Fruit fly (Drosophila melanogaster) whole organism, embryonic: ENCODE results near the gene CG33299.

Experiments
- Abd-B ChIP-seq: fragments of 200-800 bp; sonication (Bioruptor generic); optimal IDR thresholded peaks from 2 replicates; lab custom pipeline; 2018; ENCODE audit warnings: missing biosample characterization, mild to moderate bottlenecking, missing genetic modification characterization, moderate library complexity
- Atf6 ChIP-seq: fragments of 200-800 bp; sonication (Bioruptor generic); IDR thresholded peaks from 2 replicates; pipeline ENCODE4 v1.3.6; 2022; ENCODE audit warnings: missing biosample characterization, missing genetic modification characterization
- Bteb2 ChIP-seq: fragments of 200-800 bp; sonication (Bioruptor generic); optimal IDR thresholded peaks from 2 replicates; lab custom pipeline; 2016; ENCODE audit warnings: missing biosample characterization, missing genetic modification characterization
- CG12391 ChIP-seq: fragments of 200-800 bp; sonication (Bioruptor generic); optimal IDR thresholded peaks from 3 replicates; lab custom pipeline; 2018; ENCODE audit warnings: missing biosample characterization, mild to moderate bottlenecking, missing genetic modification characterization, moderate library complexity
- CG13123 ChIP-seq: fragments of 200-800 bp; sonication (Bioruptor generic); optimal IDR thresholded peaks from 2 replicates; lab custom pipeline; 2016; ENCODE audit warnings: missing biosample characterization, missing genetic modification characterization
- CG14441 ChIP-seq: fragments of 200-800 bp; sonication (Bioruptor generic); IDR thresholded peaks from 2 replicates; pipeline ENCODE4 v1.3.6; 2022; ENCODE audit warnings: missing biosample characterization, missing genetic modification characterization
- CG15073 ChIP-seq: fragments of 200-800 bp; sonication (Bioruptor generic); optimal IDR thresholded peaks from 2 replicates; lab custom pipeline; 2016; ENCODE audit warnings: missing biosample characterization, missing genetic modification characterization
- CG1603 ChIP-seq: fragments of 200-800 bp; sonication (Bioruptor generic); optimal IDR thresholded peaks from 2 replicates; lab custom pipeline; 2019; ENCODE audit warnings: missing biosample characterization, mild to moderate bottlenecking, missing genetic modification characterization, moderate library complexity
- CG17359 ChIP-seq: fragments of 200-800 bp; sonication (Bioruptor generic); optimal IDR thresholded peaks from 3 replicates; lab custom pipeline; 2018; ENCODE audit warnings: missing biosample characterization, mild to moderate bottlenecking, missing genetic modification characterization, moderate library complexity
- CG17568 ChIP-seq: fragments of 200-800 bp; sonication (Bioruptor generic); optimal IDR thresholded peaks from 2 replicates; lab custom pipeline; 2018; ENCODE audit warnings: missing biosample characterization, mild to moderate bottlenecking, missing genetic modification characterization, moderate library complexity
- CG18011 ChIP-seq: fragments of 200-800 bp; sonication (Bioruptor generic); optimal IDR thresholded peaks from 2 replicates; lab custom pipeline; 2017; ENCODE audit warnings: missing biosample characterization, missing genetic modification characterization, mild to moderate bottlenecking, moderate library complexity, missing genotype
- CG30020 ChIP-seq: fragments of 200-800 bp; optimal IDR thresholded peaks from 2 replicates; lab custom pipeline; 2019; ENCODE audit warnings: missing biosample characterization, mild to moderate bottlenecking, missing genetic modification characterization, moderate library complexity
- CG4360 ChIP-seq: fragments of 200-800 bp; sonication (Bioruptor generic); IDR thresholded peaks from 2 replicates; pipeline ENCODE4 v1.3.6; 2022; ENCODE audit warnings: missing biosample characterization, missing genetic modification characterization
- CG5245 ChIP-seq: fragments of 200-800 bp; sonication (Bioruptor generic); optimal IDR thresholded peaks from 3 replicates; lab custom pipeline; 2016; ENCODE audit warnings: missing biosample characterization, missing genetic modification characterization
- CG6683 ChIP-seq: fragments of 200-800 bp; sonication (Bioruptor generic); optimal IDR thresholded peaks from 2 replicates; lab custom pipeline; 2017; ENCODE audit warnings: missing biosample characterization, mild to moderate bottlenecking, missing genetic modification characterization, missing genetic modification reagents
- CG8359 ChIP-seq: fragments of 200-800 bp; sonication (Bioruptor generic); optimal IDR thresholded peaks from 2 replicates; lab custom pipeline; 2017; ENCODE audit warnings: missing biosample characterization, mild to moderate bottlenecking, missing genetic modification characterization, borderline replicate concordance
- Dip2 ChIP-seq: fragments of 200-800 bp; sonication (Bioruptor generic); IDR thresholded peaks from 2 replicates; pipeline ENCODE4 v1.3.6; 2022; ENCODE audit warnings: missing biosample characterization, missing genetic modification characterization
- Dip3 ChIP-seq: fragments of 200-800 bp; sonication (Bioruptor generic); optimal IDR thresholded peaks from 3 replicates; lab custom pipeline; 2016; ENCODE audit warnings: missing biosample characterization, missing genetic modification characterization
- Dref ChIP-seq: fragments of 200-800 bp; sonication (Bioruptor generic); IDR thresholded peaks from 2 replicates; pipeline ENCODE4 v1.3.6; 2022; ENCODE audit warnings: missing biosample characterization, missing genetic modification characterization
- Fer1 ChIP-seq: fragments of 200-800 bp; sonication (Bioruptor generic); optimal IDR thresholded peaks from 2 replicates; lab custom pipeline; 2017; ENCODE audit warnings: missing biosample characterization, mild to moderate bottlenecking, missing genetic modification characterization
- Gsc ChIP-seq: fragments of 200-800 bp; sonication (Bioruptor generic); IDR thresholded peaks from 2 replicates; pipeline ENCODE4 v1.3.6; 2022; ENCODE audit warnings: missing biosample characterization, missing genetic modification characterization
- Hmx ChIP-seq: fragments of 200-800 bp; sonication (Bioruptor generic); optimal IDR thresholded peaks from 2 replicates; lab custom pipeline; 2016; ENCODE audit warnings: missing biosample characterization, missing genetic modification characterization
- Hsf ChIP-seq: fragments of 200-800 bp; sonication (Bioruptor generic); optimal IDR thresholded peaks from 3 replicates; lab custom pipeline; 2016; ENCODE audit warnings: missing biosample characterization, missing genetic modification characterization
- Kr ChIP-seq: fragments of 200-800 bp; sonication (Bioruptor generic); optimal IDR thresholded peaks from 2 replicates; lab custom pipeline; 2017; ENCODE audit warnings: missing biosample characterization, mild to moderate bottlenecking, missing genetic modification characterization
- Med ChIP-seq: fragments of 200-800 bp; sonication (Bioruptor generic); peaks from one replicate; lab custom pipeline; 2016; ENCODE audit warnings: missing biosample characterization, missing genetic modification characterization, mild to moderate bottlenecking, inconsistent platforms, moderate library complexity
- Mrtf ChIP-seq: fragments of 200-800 bp; sonication (Bioruptor generic); IDR thresholded peaks from 3 replicates; pipeline ENCODE4 v1.3.6; 2022; ENCODE audit warnings: missing biosample characterization, missing genetic modification characterization
- Oli ChIP-seq: fragments of 200-800 bp; sonication (Bioruptor generic); optimal IDR thresholded peaks from 2 replicates; lab custom pipeline; 2018; ENCODE audit warnings: missing biosample characterization, mild to moderate bottlenecking, missing genetic modification characterization, moderate library complexity
- Pdp1 ChIP-seq, 2 experiments: fragments of 200-800 bp; sonication (Bioruptor generic); optimal IDR thresholded peaks; 3 replicates each; lab custom pipeline; 2016; ENCODE audit warnings: missing biosample characterization in 2 of 2, missing genetic modification characterization in 2 of 2, mild to moderate bottlenecking in 1 of 2, moderate library complexity in 1 of 2
- Rx ChIP-seq: fragments of 200-800 bp; sonication (Bioruptor generic); IDR thresholded peaks from 2 replicates; pipeline ENCODE4 v1.3.6; 2022; ENCODE audit warnings: missing biosample characterization, missing genetic modification characterization
- TFAM ChIP-seq: fragments of 200-800 bp; sonication (Bioruptor generic); optimal IDR thresholded peaks from 2 replicates; lab custom pipeline; 2017; ENCODE audit warnings: missing biosample characterization, missing genetic modification characterization, inconsistent platforms
- Trl ChIP-seq, 3 experiments: fragments of >200 bp in 2 of 3; fragments of 200-800 bp in 1 of 3; sonication (Bioruptor generic) in 1 of 3; optimal IDR thresholded peaks; 2 replicates in 1 of 3; 3 replicates in 2 of 3; lab custom pipeline; 2016 to 2017; ENCODE audit warnings: missing biosample characterization in 1 of 3, missing genetic modification characterization in 1 of 3
- ac ChIP-seq: fragments of 200-800 bp; sonication (Bioruptor generic); optimal IDR thresholded peaks from 3 replicates; lab custom pipeline; 2017; ENCODE audit warnings: missing biosample characterization, mild to moderate bottlenecking, missing genetic modification characterization
- ap ChIP-seq: fragments of 200-800 bp; sonication (Bioruptor generic); IDR thresholded peaks from 2 replicates; pipeline ENCODE4 v1.3.6; 2022; ENCODE audit warnings: missing biosample characterization, missing genetic modification characterization
- ato ChIP-seq: fragments of 200-800 bp; sonication (Bioruptor generic); IDR thresholded peaks from 2 replicates; pipeline ENCODE4 v1.3.6; 2022; ENCODE audit warnings: missing biosample characterization, missing genetic modification characterization; ENCODE audit not compliant: partially characterized antibody
- bab2 ChIP-seq: fragments of 200-800 bp; sonication (Bioruptor generic); optimal IDR thresholded peaks from 2 replicates; lab custom pipeline; 2016; ENCODE audit warnings: missing biosample characterization, missing genetic modification characterization
- btn ChIP-seq: fragments of 200-800 bp; sonication (Bioruptor generic); optimal IDR thresholded peaks from 2 replicates; lab custom pipeline; 2016; ENCODE audit warnings: missing biosample characterization, missing genetic modification characterization
- eyg ChIP-seq: fragments of 200-800 bp; sonication (Bioruptor generic); optimal IDR thresholded peaks from 3 replicates; lab custom pipeline; 2016; ENCODE audit warnings: missing biosample characterization, missing genetic modification characterization
- fd96Cb ChIP-seq: fragments of 200-800 bp; sonication (Bioruptor generic); optimal IDR thresholded peaks from 2 replicates; lab custom pipeline; 2018; ENCODE audit warnings: missing biosample characterization, mild to moderate bottlenecking, missing genetic modification characterization, moderate library complexity
- gcm2 ChIP-seq: fragments of 200-800 bp; sonication (Bioruptor generic); optimal IDR thresholded peaks from 2 replicates; lab custom pipeline; 2016; ENCODE audit warnings: missing biosample characterization, missing genetic modification characterization
- kah ChIP-seq: fragments of 200-800 bp; sonication (Bioruptor generic); optimal IDR thresholded peaks from 2 replicates; lab custom pipeline; 2018; ENCODE audit warnings: missing biosample characterization, mild to moderate bottlenecking, missing genetic modification characterization
- lbe ChIP-seq: fragments of 200-800 bp; sonication (Bioruptor generic); optimal IDR thresholded peaks from 2 replicates; lab custom pipeline; 2016; ENCODE audit warnings: missing biosample characterization, mild to moderate bottlenecking, missing genetic modification characterization
- nau ChIP-seq: fragments of 200-800 bp; sonication (Bioruptor generic); optimal IDR thresholded peaks from 3 replicates; lab custom pipeline; 2017; ENCODE audit warnings: missing biosample characterization, mild to moderate bottlenecking, missing genetic modification characterization, missing genetic modification reagents
- nmo ChIP-seq: fragments of 200-800 bp; sonication (Bioruptor generic); optimal IDR thresholded peaks from 2 replicates; lab custom pipeline; 2018; ENCODE audit warnings: missing biosample characterization, mild to moderate bottlenecking, missing genetic modification characterization, moderate library complexity
- nom ChIP-seq: fragments of 200-800 bp; sonication (Bioruptor generic); optimal IDR thresholded peaks from 2 replicates; lab custom pipeline; 2017; ENCODE audit warnings: missing biosample characterization, missing genetic modification characterization, mild to moderate bottlenecking, moderate library complexity, missing genetic modification reagents
- odd ChIP-seq: fragments of 200-800 bp; sonication (Bioruptor generic); optimal IDR thresholded peaks from 2 replicates; lab custom pipeline; 2017; ENCODE audit warnings: missing biosample characterization, mild to moderate bottlenecking, missing genetic modification characterization
- p53 ChIP-seq: fragments of 200-800 bp; sonication (Bioruptor generic); optimal IDR thresholded peaks from 2 replicates; lab custom pipeline; 2016; ENCODE audit warnings: missing biosample characterization, missing genetic modification characterization
- pita ChIP-seq: fragments of 200-800 bp; sonication (Bioruptor generic); optimal IDR thresholded peaks from 2 replicates; lab custom pipeline; 2017; ENCODE audit warnings: missing biosample characterization, mild to moderate bottlenecking, missing genetic modification characterization
- zen2 ChIP-seq: fragments of 200-800 bp; sonication (Bioruptor generic); IDR thresholded peaks from 3 replicates; pipeline ENCODE4 v1.3.6; 2022; ENCODE audit warnings: missing biosample characterization, missing genetic modification characterization; ENCODE audit not compliant: partially characterized antibody

CG33299 gene

dm6 chr2L:9633098-9633497 is 23.3 kb upstream of the CG33299 start (continued):
- TF ChIP-seq CG5245: peak; percentile 34
- TF ChIP-seq btn (GFP tag; lab: Kevin White, UChicago): peak; percentile 71
- TF ChIP-seq nau (GFP tag; lab: Kevin White, UChicago): peak; percentile 10
- no peak for TF ChIP-seq Dip3 (GFP tag; lab: Kevin White, UChicago)
- no peak for TF ChIP-seq CG15073
- no peak for TF ChIP-seq Trl (optimal IDR thresholded peaks at IDR 0.05; lab: Kevin White, UChicago)
- TF ChIP-seq Trl (GFP tag; optimal IDR thresholded peaks at IDR 0.05; lab: Kevin White, UChicago): peak; percentile 68
- TF ChIP-seq Hmx (GFP tag; lab: Kevin White, UChicago): no peak
- TF ChIP-seq eyg (GFP tag; lab: Kevin White, UChicago): peak; percentile 45
- TF ChIP-seq CG30020 (tag; lab: Kevin White, UChicago): no peak
- peak; percentile 8 for TF ChIP-seq CG13123 (GFP tag; lab: Kevin White, UChicago)

- TF ChIP-seq odd (GFP tag; lab: Kevin White, UChicago) (peak; percentile 38), Med (GFP tag; lab: Kevin White, UChicago) (no peak), nmo (GFP tag; lab: Kevin White, UChicago) (peak; percentile 68), nom (peak; percentile 48), Bteb2 (GFP tag; lab: Kevin White, UChicago) (no peak), Gsc (peak; percentile 48; the same call in 1 of the 2 replicates), Pdp1 (GFP tag; optimal IDR thresholded peaks at IDR 0.05; lab: Kevin White, UChicago) (peak in 1 of 2 experiments; percentile 30), lbe (GFP tag; lab: Kevin White, UChicago) (no peak), fd96Cb (tag; lab: Kevin White, UChicago) (peak; percentile 70), ato (GFP tag; lab: Robert Waterston, UW) (no peak), zen2 (GFP tag; lab: Robert Waterston, UW) (no peak), p53 (no peak), CG4360 (GFP tag; lab: Robert Waterston, UW) (no peak), Mrtf (GFP tag; lab: Robert Waterston, UW) (peak; percentile 17; the same call in 1 of the 3 replicates), Atf6 (peak; percentile 81), pita (GFP tag; lab: Kevin White, UChicago) (no peak), CG8359 (peak; percentile 4), Dip2 (no peak), CG14441 (GFP tag; lab: Robert Waterston, UW) (peak; percentile 66), Abd-B (peak; percentile 62), CG6683 (GFP tag; lab: Kevin White, UChicago) (no peak), Dref (GFP tag; lab: Robert Waterston, UW) (no peak), ap (no peak), CG1603 (no peak), Oli (tag; lab: Kevin White, UChicago) (peak; percentile 52), Kr (GFP tag; lab: Kevin White, UChicago) (no peak), btn (GFP tag; lab: Kevin White, UChicago) (no peak), kah (GFP tag; lab: Kevin White, UChicago) (no peak), CG18011 (GFP tag; lab: Kevin White, UChicago) (no peak), CG17359 (peak; percentile 81), ac (GFP tag; lab: Kevin White, UChicago) (no peak), Fer1 (GFP tag; lab: Kevin White, UChicago) (peak; percentile 88), CG12391 (tag; lab: Kevin White, UChicago) (peak; percentile 67), Hsf (GFP tag; lab: Kevin White, UChicago) (peak; percentile 19), CG17568 (GFP tag; lab: Kevin White, UChicago) (no peak), Rx (GFP tag; lab: Robert Waterston, UW) (no peak), TFAM (peak; percentile 16), gcm2 (GFP tag; lab: Kevin White, UChicago) (peak; percentile 44), bab2 (no peak)
Measured at dm6 chr2L:9633811-9634436, 22.5 kb upstream of the CG33299 start, which contains the start of gene Apoltp. TSS of gene Apoltp (plus strand) at chr2L:9634179.
